Worm (Caenorhabditis elegans) whole organism, early embryonic: ENCODE results near the gene npr-30.

Experiments
- B0310.2 ChIP-seq: sonication (generic microtip); optimal IDR thresholded peaks from 2 replicates; lab custom pipeline; 2016; ENCODE audit warnings: mild to moderate bottlenecking, missing genetic modification characterization, missing compliant biosample characterization
- F13C5.2 ChIP-seq: sonication (generic microtip); optimal IDR thresholded peaks from 2 replicates; lab custom pipeline; 2017; ENCODE audit warnings: mild to moderate bottlenecking, missing genetic modification characterization, inconsistent platforms, missing compliant biosample characterization
- aly-1 ChIP-seq: sonication (generic microtip); optimal IDR thresholded peaks from 2 replicates; lab custom pipeline; 2016; ENCODE audit warnings: missing genetic modification characterization, missing compliant biosample characterization
- ama-1 ChIP-seq: fragments of 150-350 bp; optimal IDR thresholded peaks from 2 replicates; lab custom pipeline; 2014
- ceh-13 ChIP-seq: fragments of 200-800 bp; sonication (Bioruptor generic); optimal IDR thresholded peaks from 2 replicates; lab custom pipeline; 2018; ENCODE audit warnings: mild to moderate bottlenecking, missing genetic modification characterization, missing compliant biosample characterization
- ets-7 ChIP-seq: sonication (generic microtip); optimal IDR thresholded peaks from 2 replicates; lab custom pipeline; 2016; ENCODE audit warnings: missing genotype, missing genetic modification characterization, missing compliant biosample characterization
- hmbx-1 ChIP-seq: sonication (generic microtip); optimal IDR thresholded peaks from 2 replicates; lab custom pipeline; 2016; ENCODE audit warnings: mild to moderate bottlenecking, missing genetic modification characterization, missing compliant biosample characterization
- hmg-4 ChIP-seq: fragments of 200-800 bp; sonication (Bioruptor generic); optimal IDR thresholded peaks from 2 replicates; lab custom pipeline; 2018; ENCODE audit warnings: mild to moderate bottlenecking, missing genetic modification characterization, missing compliant biosample characterization
- hnd-1 ChIP-seq: sonication (generic microtip); optimal IDR thresholded peaks from 2 replicates; lab custom pipeline; 2016; ENCODE audit warnings: missing genetic modification characterization, missing compliant biosample characterization
- pes-1 ChIP-seq: fragments of 200-800 bp; sonication (Bioruptor generic); IDR thresholded peaks from 2 replicates; pipeline ENCODE4 v1.3.6; 2022; ENCODE audit warnings: missing genetic modification reagents, missing genetic modification characterization, missing compliant biosample characterization
- tbx-11 ChIP-seq: fragments of 200-800 bp; sonication (Bioruptor generic); IDR thresholded peaks from 2 replicates; pipeline ENCODE4 v1.3.6; 2022; ENCODE audit warnings: missing genetic modification characterization, missing compliant biosample characterization
- tbx-37 ChIP-seq: fragments of 200-800 bp; sonication (Bioruptor generic); conservative IDR thresholded peaks from 2 replicates; pipeline ENCODE4 v1.3.6; 2022; ENCODE audit warnings: missing genetic modification reagents, missing genetic modification characterization, missing compliant biosample characterization
- tra-4 ChIP-seq: sonication (generic microtip); optimal IDR thresholded peaks from 2 replicates; lab custom pipeline; 2017; ENCODE audit warnings: missing genetic modification characterization, missing compliant biosample characterization

ce11 chrIII:14175-14574 is 11.1 kb downstream of the npr-30 start:
- no peak for TF ChIP-seq ama-1
- TF ChIP-seq pes-1 (GFP tag; lab: Robert Waterston, UW): no peak
- no peak for TF ChIP-seq hmbx-1 (tag; lab: Kevin White, UChicago)
- TF ChIP-seq F13C5.2: no peak
- no peak for TF ChIP-seq ets-7
- TF ChIP-seq tbx-37 (GFP tag; lab: Robert Waterston, UW): no peak
- no peak for TF ChIP-seq tbx-11
- TF ChIP-seq aly-1 (tag; lab: Kevin White, UChicago): no peak
- no peak for TF ChIP-seq B0310.2 (tag; lab: Kevin White, UChicago)
- TF ChIP-seq tra-4 (tag; lab: Kevin White, UChicago): no peak
- no peak for TF ChIP-seq hnd-1 (tag; lab: Kevin White, UChicago)
- no peak for TF ChIP-seq hmg-4 (GFP tag; lab: Kevin White, UChicago)
- TF ChIP-seq ceh-13: no peak
